Fruit fly (Drosophila melanogaster) whole organism, embryonic: Measurements from ENCODE around the gene CG12118.

ENCODE experiments used
- Atf6 ChIP-seq: fragments of 200-800 bp; sonication (Bioruptor generic); IDR thresholded peaks from 2 replicates; pipeline ENCODE4 v1.3.6; 2022; ENCODE audit warnings: missing biosample characterization, missing genetic modification characterization
- Blimp-1 ChIP-seq: fragments of 200-800 bp; sonication (Bioruptor generic); optimal IDR thresholded peaks from 3 replicates; lab custom pipeline; 2018; ENCODE audit warnings: missing biosample characterization, missing genetic modification characterization, mild to moderate bottlenecking, moderate library complexity, missing genetic modification reagents
- CG10274 ChIP-seq: fragments of 200-800 bp; sonication (Bioruptor generic); optimal IDR thresholded peaks from 3 replicates; lab custom pipeline; 2017; ENCODE audit warnings: missing biosample characterization, mild to moderate bottlenecking, missing genetic modification characterization
- CG10321 ChIP-seq: fragments of 200-800 bp; sonication (Bioruptor generic); IDR thresholded peaks from 2 replicates; pipeline ENCODE4 v1.3.6; 2022; ENCODE audit warnings: missing biosample characterization, missing genetic modification characterization
- CG10462 ChIP-seq: fragments of 200-800 bp; sonication (Bioruptor generic); optimal IDR thresholded peaks from 2 replicates; lab custom pipeline; 2016; ENCODE audit warnings: missing biosample characterization, missing genetic modification characterization
- CG11456 ChIP-seq: fragments of 200-800 bp; sonication (Bioruptor generic); IDR thresholded peaks from 3 replicates; pipeline ENCODE4 v1.3.6; 2022; ENCODE audit warnings: missing biosample characterization, missing genetic modification characterization
- CG12299 ChIP-seq: fragments of 200-800 bp; sonication (Bioruptor generic); optimal IDR thresholded peaks from 2 replicates; lab custom pipeline; 2018; ENCODE audit warnings: missing biosample characterization, mild to moderate bottlenecking, missing genetic modification characterization
- CG14441 ChIP-seq: fragments of 200-800 bp; sonication (Bioruptor generic); IDR thresholded peaks from 2 replicates; pipeline ENCODE4 v1.3.6; 2022; ENCODE audit warnings: missing biosample characterization, missing genetic modification characterization
- CG18619 ChIP-seq: fragments of 200-800 bp; sonication (Bioruptor generic); optimal IDR thresholded peaks from 3 replicates; lab custom pipeline; 2017; ENCODE audit warnings: missing biosample characterization, mild to moderate bottlenecking, missing genetic modification characterization
- CG3065 ChIP-seq: fragments of 200-800 bp; sonication (Bioruptor generic); optimal IDR thresholded peaks from 2 replicates; lab custom pipeline; 2016; ENCODE audit warnings: missing biosample characterization, missing genetic modification characterization
- CG32532 ChIP-seq: fragments of 200-800 bp; sonication (Bioruptor generic); IDR thresholded peaks from 2 replicates; pipeline ENCODE4 v1.3.6; 2022; ENCODE audit warnings: missing biosample characterization, missing genetic modification characterization
- CG3995 ChIP-seq: fragments of 200-800 bp; sonication (Bioruptor generic); optimal IDR thresholded peaks from 3 replicates; lab custom pipeline; 2016; ENCODE audit warnings: missing biosample characterization, missing genetic modification characterization
- CG4617 ChIP-seq: fragments of 200-800 bp; sonication (Bioruptor generic); optimal IDR thresholded peaks from 3 replicates; lab custom pipeline; 2016; ENCODE audit warnings: missing biosample characterization, missing genetic modification characterization, borderline replicate concordance
- CG6254 ChIP-seq: fragments of 200-800 bp; sonication (Bioruptor generic); optimal IDR thresholded peaks from 3 replicates; lab custom pipeline; 2017; ENCODE audit warnings: mild to moderate bottlenecking, missing biosample characterization, missing genetic modification reagents, missing genetic modification characterization
- CG9797 ChIP-seq: fragments of 200-800 bp; sonication (Bioruptor generic); optimal IDR thresholded peaks from 3 replicates; lab custom pipeline; 2018; ENCODE audit warnings: missing biosample characterization, mild to moderate bottlenecking, missing genetic modification characterization
- CoRest ChIP-seq: fragments of 200-800 bp; sonication (Bioruptor generic); optimal IDR thresholded peaks from 3 replicates; lab custom pipeline; 2018; ENCODE audit warnings: missing biosample characterization, mild to moderate bottlenecking, missing genetic modification characterization, moderate library complexity
- D ChIP-seq, 2 experiments: fragments of 200-800 bp in 1 of 2; fragments of >200 bp in 1 of 2; sonication (Bioruptor generic) in 1 of 2; optimal IDR thresholded peaks; 2 replicates in 1 of 2; 3 replicates in 1 of 2; lab custom pipeline; 2017; ENCODE audit warnings: mild to moderate bottlenecking in 1 of 2, missing biosample characterization in 1 of 2, missing genetic modification characterization in 1 of 2, missing genetic modification reagents in 1 of 2
- Dref ChIP-seq: fragments of 200-800 bp; sonication (Bioruptor generic); IDR thresholded peaks from 2 replicates; pipeline ENCODE4 v1.3.6; 2022; ENCODE audit warnings: missing biosample characterization, missing genetic modification characterization
- Ets65A ChIP-seq: fragments of 200-800 bp; sonication (Bioruptor generic); peaks from one replicate; lab custom pipeline; 2016; ENCODE audit warnings: missing biosample characterization, missing genetic modification characterization
- HLH4C ChIP-seq: fragments of 200-800 bp; sonication (Bioruptor generic); IDR thresholded peaks from 3 replicates; pipeline ENCODE4 v1.3.6; 2022; ENCODE audit warnings: missing biosample characterization, missing genetic modification characterization; ENCODE audit not compliant: partially characterized antibody
- Hmx ChIP-seq: fragments of 200-800 bp; sonication (Bioruptor generic); optimal IDR thresholded peaks from 2 replicates; lab custom pipeline; 2016; ENCODE audit warnings: missing biosample characterization, missing genetic modification characterization
- Max ChIP-seq: fragments of 200-800 bp; sonication (Bioruptor generic); optimal IDR thresholded peaks from 2 replicates; lab custom pipeline; 2016; ENCODE audit warnings: missing biosample characterization, mild to moderate bottlenecking, missing genetic modification characterization
- NK7.1 ChIP-seq: fragments of 200-800 bp; sonication (Bioruptor generic); optimal IDR thresholded peaks from 3 replicates; lab custom pipeline; 2016; ENCODE audit warnings: missing biosample characterization, missing genetic modification characterization
- PHDP ChIP-seq: fragments of 200-800 bp; sonication (Bioruptor generic); optimal IDR thresholded peaks from 3 replicates; lab custom pipeline; 2018; ENCODE audit warnings: missing biosample characterization, mild to moderate bottlenecking, missing genetic modification characterization, moderate library complexity
- Rfx ChIP-seq: fragments of 200-800 bp; sonication (Bioruptor generic); IDR thresholded peaks from 2 replicates; pipeline ENCODE4 v1.3.6; 2022; ENCODE audit warnings: missing biosample characterization, missing genetic modification characterization
- Usf ChIP-seq: fragments of 200-800 bp; sonication (Bioruptor generic); optimal IDR thresholded peaks from 2 replicates; lab custom pipeline; 2017; ENCODE audit warnings: missing genotype, missing biosample characterization, missing genetic modification characterization
- caup ChIP-seq: fragments of 200-800 bp; sonication (Bioruptor generic); optimal IDR thresholded peaks from 3 replicates; lab custom pipeline; 2017; ENCODE audit warnings: missing biosample characterization, mild to moderate bottlenecking, missing genetic modification characterization, moderate library complexity; ENCODE audit not compliant: severe bottlenecking
- crp ChIP-seq, 2 experiments: fragments of 200-800 bp; sonication (Bioruptor generic); optimal IDR thresholded peaks; 2 replicates in 1 of 2; 3 replicates in 1 of 2; lab custom pipeline; 2017; ENCODE audit warnings: missing biosample characterization in 2 of 2, missing genetic modification characterization in 2 of 2, mild to moderate bottlenecking in 1 of 2, moderate library complexity in 1 of 2
- dimm ChIP-seq: fragments of 200-800 bp; sonication (Bioruptor generic); IDR thresholded peaks from 2 replicates; pipeline ENCODE4 v1.3.6; 2022; ENCODE audit warnings: missing biosample characterization, missing genetic modification characterization
- dpn ChIP-seq, 2 experiments: fragments of 200-800 bp; sonication (Bioruptor generic); optimal IDR thresholded peaks; 3 replicates each; lab custom pipeline; 2016; ENCODE audit warnings: missing biosample characterization in 2 of 2, missing genetic modification characterization in 2 of 2
- fu2 ChIP-seq: fragments of 200-800 bp; sonication (Bioruptor generic); optimal IDR thresholded peaks from 2 replicates; lab custom pipeline; 2016; ENCODE audit warnings: missing biosample characterization, missing genetic modification characterization
- hth ChIP-seq: fragments of >200 bp; optimal IDR thresholded peaks from 2 replicates; lab custom pipeline; 2017; ENCODE audit warnings: inconsistent platforms
- ind ChIP-seq: fragments of 200-800 bp; sonication (Bioruptor generic); optimal IDR thresholded peaks from 3 replicates; lab custom pipeline; 2016; ENCODE audit warnings: missing biosample characterization, missing genetic modification characterization
- ken ChIP-seq: fragments of 200-800 bp; sonication (Bioruptor generic); IDR thresholded peaks from 3 replicates; pipeline ENCODE4 v1.3.6; 2022; ENCODE audit warnings: missing biosample characterization, missing genetic modification characterization
- lbe ChIP-seq: fragments of 200-800 bp; sonication (Bioruptor generic); optimal IDR thresholded peaks from 2 replicates; lab custom pipeline; 2016; ENCODE audit warnings: missing biosample characterization, mild to moderate bottlenecking, missing genetic modification characterization
- mld ChIP-seq: fragments of 200-800 bp; sonication (Bioruptor generic); IDR thresholded peaks from 3 replicates; pipeline ENCODE4 v1.3.6; 2022; ENCODE audit warnings: missing biosample characterization, missing genetic modification characterization; ENCODE audit not compliant: partially characterized antibody
- nerfin-1 ChIP-seq: fragments of 200-800 bp; sonication (Bioruptor generic); optimal IDR thresholded peaks from 3 replicates; lab custom pipeline; 2019; ENCODE audit warnings: missing biosample characterization, mild to moderate bottlenecking, missing genetic modification characterization, moderate library complexity
- otp ChIP-seq: fragments of 200-800 bp; sonication (Bioruptor generic); IDR thresholded peaks from 3 replicates; pipeline ENCODE4, ENCODE4 v1.3.6; 2022; ENCODE audit warnings: missing biosample characterization, missing genetic modification characterization
- prd ChIP-seq, 3 experiments: fragments of >200 bp in 2 of 3; fragments of 200-800 bp in 1 of 3; sonication (Bioruptor generic) in 1 of 3; optimal IDR thresholded peaks in 2 of 3; IDR thresholded peaks in 1 of 3; 2 replicates in 2 of 3; 3 replicates in 1 of 3; pipeline versions ENCODE4 v1.3.6 to Lab custom; 2017 to 2022; ENCODE audit warnings: missing biosample characterization in 1 of 3, missing genetic modification characterization in 1 of 3
- pzg ChIP-seq: fragments of 200-800 bp; sonication (Bioruptor generic); optimal IDR thresholded peaks from 3 replicates; lab custom pipeline; 2018; ENCODE audit warnings: missing biosample characterization, mild to moderate bottlenecking, missing genetic modification characterization, moderate library complexity
- slp2 ChIP-seq: fragments of 200-800 bp; sonication (Bioruptor generic); optimal IDR thresholded peaks from 2 replicates; lab custom pipeline; 2016; ENCODE audit warnings: missing biosample characterization, missing genetic modification characterization
- sob ChIP-seq: fragments of 200-800 bp; sonication (Bioruptor generic); IDR thresholded peaks from 2 replicates; pipeline ENCODE4 v1.3.6; 2022; ENCODE audit warnings: missing biosample characterization, missing genetic modification characterization
- tap ChIP-seq: fragments of 200-800 bp; optimal IDR thresholded peaks from 3 replicates; lab custom pipeline; 2019; ENCODE audit warnings: missing biosample characterization, mild to moderate bottlenecking, missing genetic modification characterization, moderate library complexity
- unpg ChIP-seq: fragments of 200-800 bp; sonication (Bioruptor generic); optimal IDR thresholded peaks from 3 replicates; lab custom pipeline; 2018; ENCODE audit warnings: missing biosample characterization, mild to moderate bottlenecking, missing genetic modification characterization, moderate library complexity
- wdn ChIP-seq: fragments of 200-800 bp; sonication (Bioruptor generic); IDR thresholded peaks from 2 replicates; pipeline ENCODE4 v1.3.6; 2022; ENCODE audit warnings: missing biosample characterization, missing genetic modification characterization
- wek ChIP-seq: fragments of 200-800 bp; sonication (Bioruptor generic); optimal IDR thresholded peaks from 3 replicates; lab custom pipeline; 2018; ENCODE audit warnings: missing biosample characterization, mild to moderate bottlenecking, missing genetic modification characterization, moderate library complexity
- wor ChIP-seq: fragments of 200-800 bp; sonication (Bioruptor generic); IDR thresholded peaks from 2 replicates; pipeline ENCODE4 v1.3.6; 2022; ENCODE audit warnings: missing biosample characterization, missing genetic modification characterization
- yki ChIP-seq: fragments of >200 bp; optimal IDR thresholded peaks from 3 replicates; lab custom pipeline; 2018
- z ChIP-seq: fragments of 200-800 bp; sonication (Bioruptor generic); IDR thresholded peaks from 3 replicates; pipeline ENCODE4 v1.3.6; 2022; ENCODE audit warnings: missing biosample characterization, missing genetic modification characterization
- zen2 ChIP-seq: fragments of 200-800 bp; sonication (Bioruptor generic); IDR thresholded peaks from 3 replicates; pipeline ENCODE4 v1.3.6; 2022; ENCODE audit warnings: missing biosample characterization, missing genetic modification characterization; ENCODE audit not compliant: partially characterized antibody

CG12118 gene

DNA sequence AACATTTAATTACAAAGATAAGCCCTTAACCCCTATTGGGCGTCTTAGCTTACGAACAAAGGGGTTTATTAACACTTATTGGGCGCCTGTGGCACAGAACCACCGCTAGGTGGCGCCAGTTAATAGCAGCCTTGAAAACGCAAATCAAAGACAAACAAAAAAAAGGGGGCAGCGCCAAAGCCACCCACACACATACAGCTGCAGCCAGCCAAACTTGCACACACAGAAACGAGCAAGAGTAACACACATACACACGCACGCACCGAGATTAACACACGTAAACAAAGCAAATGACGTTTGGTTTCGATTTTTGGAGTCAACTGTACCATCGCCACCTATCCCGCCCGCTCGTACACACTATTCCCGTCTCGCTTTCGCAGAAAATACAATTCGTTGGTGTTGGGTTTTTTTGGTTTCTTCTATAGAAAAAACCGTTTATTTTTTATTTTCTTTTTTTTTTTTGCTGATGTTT is 44.1 kb downstream of the CG12118 start (continued):
- no peak for TF ChIP-seq caup (GFP tag; lab: Kevin White, UChicago)
- TF ChIP-seq ind (GFP tag; lab: Kevin White, UChicago) = peak; percentile 22
- peak; percentile 56 for TF ChIP-seq Atf6
- TF ChIP-seq fu2 (GFP tag; lab: Kevin White, UChicago) = no peak
- TF ChIP-seq tap (tag; lab: Kevin White, UChicago) = no peak
- TF ChIP-seq mld (GFP tag; lab: Robert Waterston, UW) = no peak
- TF ChIP-seq unpg (GFP tag; lab: Kevin White, UChicago) = peak; percentile 22
- no peak for TF ChIP-seq wor (GFP tag; lab: Robert Waterston, UW)
- no peak for TF ChIP-seq D (optimal IDR thresholded peaks at IDR 0.05; lab: Kevin White, UChicago)
- no peak for TF ChIP-seq D (GFP tag; optimal IDR thresholded peaks at IDR 0.05; lab: Kevin White, UChicago)
- peak; percentile 96 for TF ChIP-seq wdn (GFP tag; lab: Robert Waterston, UW)
- no peak for TF ChIP-seq ken (GFP tag; lab: Robert Waterston, UW)
- TF ChIP-seq otp = no peak
- peak; percentile 60; the same call in 1 of the 3 replicates for TF ChIP-seq CG11456 (GFP tag; lab: Robert Waterston, UW)
- TF ChIP-seq z (GFP tag; lab: Robert Waterston, UW) = no peak
- no peak for TF ChIP-seq wek (GFP tag; lab: Kevin White, UChicago)
- peak; percentile 65; the same call in 1 of the 2 replicates for TF ChIP-seq CG32532 (GFP tag; lab: Robert Waterston, UW)
- TF ChIP-seq sob = peak; percentile 64; the same call in 1 of the 2 replicates
- TF ChIP-seq CG18619 (GFP tag; lab: Kevin White, UChicago) = no peak
- no peak for TF ChIP-seq yki (lab: Kevin White, UChicago)
- TF ChIP-seq hth = no peak
- TF ChIP-seq lbe (GFP tag; lab: Kevin White, UChicago) = peak; percentile 70
- TF ChIP-seq CG3065 = peak; percentile 12
- TF ChIP-seq slp2 (GFP tag; lab: Kevin White, UChicago) = no peak
- TF ChIP-seq Rfx (GFP tag; lab: Robert Waterston, UW) = peak; percentile 35
- peak; percentile 54 for TF ChIP-seq PHDP
- no peak for TF ChIP-seq Dref
- no peak for TF ChIP-seq zen2 (GFP tag; lab: Robert Waterston, UW)
- TF ChIP-seq CG12299 (tag; lab: Kevin White, UChicago) = no peak
- TF ChIP-seq Ets65A (GFP tag; lab: Kevin White, UChicago) = peak; percentile 1
- TF ChIP-seq CG10321 = peak; percentile 83
- TF ChIP-seq dimm (GFP tag; lab: Robert Waterston, UW) = no peak
- no peak for TF ChIP-seq prd (optimal IDR thresholded peaks at IDR 0.05; lab: Kevin White, UChicago)
- 0 out of 3 replicates have a peak, but pooled peaks have one; percentile 39 for TF ChIP-seq prd (GFP tag; IDR thresholded peaks at IDR 0.05; lab: Robert Waterston, UW)
- no peak for TF ChIP-seq crp (GFP tag; optimal IDR thresholded peaks at IDR 0.05; lab: Kevin White, UChicago)
- no peak for TF ChIP-seq Usf (GFP tag; lab: Kevin White, UChicago)
- 0 out of 3 replicates have a peak, but pooled peaks have one; percentile 29 for TF ChIP-seq HLH4C
- TF ChIP-seq CG3995 (GFP tag; lab: Kevin White, UChicago) = no peak
- no peak for TF ChIP-seq Max (GFP tag; lab: Kevin White, UChicago)
- TF ChIP-seq Blimp-1 = no peak
- TF ChIP-seq CoRest = peak; percentile 30
- TF ChIP-seq CG10274 (GFP tag; lab: Kevin White, UChicago) = no peak
- peak; percentile 53 for TF ChIP-seq CG14441 (GFP tag; lab: Robert Waterston, UW)
- no peak for TF ChIP-seq CG10462
- peak; percentile 9 to 24 for TF ChIP-seq dpn (GFP tag; optimal IDR thresholded peaks at IDR 0.05; lab: Kevin White, UChicago)
- no peak for TF ChIP-seq NK7.1 (GFP tag; lab: Kevin White, UChicago)
- no peak for TF ChIP-seq nerfin-1
- no peak for TF ChIP-seq CG4617 (GFP tag; lab: Kevin White, UChicago)
- no peak for TF ChIP-seq CG6254 (GFP tag; lab: Kevin White, UChicago)
- no peak for TF ChIP-seq CG9797 (GFP tag; lab: Kevin White, UChicago)
- peak; percentile 10 for TF ChIP-seq pzg (GFP tag; lab: Kevin White, UChicago)
- TF ChIP-seq Hmx (GFP tag; lab: Kevin White, UChicago) = no peak
